Worm (Caenorhabditis elegans) whole organism, early embryonic: ENCODE data around the gene Y53G8AL.3.

Source experiments
- ama-1 ChIP-seq: fragments of 150-350 bp; optimal IDR thresholded peaks from 2 replicates; lab custom pipeline; 2014
- ets-7 ChIP-seq: sonication (generic microtip); optimal IDR thresholded peaks from 2 replicates; lab custom pipeline; 2016; ENCODE audit warnings: missing genotype, missing genetic modification characterization, missing compliant biosample characterization
- flt-1 ChIP-seq: fragments of 200-800 bp; sonication (Bioruptor generic); IDR thresholded peaks from 2 replicates; pipeline ENCODE4 v1.3.6; 2022; ENCODE audit warnings: missing genetic modification characterization, missing compliant biosample characterization

- TF ChIP-seq ama-1 (lab: Kevin White, UChicago) (no peak), ets-7 (tag; lab: Kevin White, UChicago) (no peak), flt-1 (GFP tag; lab: Robert Waterston, UW) (no peak)
Measured at ce11 chrIII:3281860-3282358, 29.0 kb upstream of the Y53G8AL.3 start, which contains the start of gene mfsd-8.
